Worm (Caenorhabditis elegans) whole organism, L3 larva: Measurements from ENCODE around the gene atgl-1.

Experiments used
- R02D3.7 ChIP-seq: fragments of 150-350 bp; optimal IDR thresholded peaks from 2 replicates; lab custom pipeline; 2014; ENCODE audit warnings: missing biosample characterization, missing genetic modification characterization
- ZK546.5 ChIP-seq: sonication (generic microtip); optimal IDR thresholded peaks from 2 replicates; lab custom pipeline; 2017; ENCODE audit warnings: missing biosample characterization, missing genetic modification characterization
- aly-2 ChIP-seq: fragments of 150-350 bp; optimal IDR thresholded peaks from 2 replicates; lab custom pipeline; 2014; ENCODE audit warnings: missing biosample characterization, missing genetic modification characterization
- ama-1 ChIP-seq: fragments of 150-350 bp; optimal IDR thresholded peaks from 2 replicates; lab custom pipeline; 2018
- ceh-16 ChIP-seq: sonication (generic microtip); optimal IDR thresholded peaks from 2 replicates; lab custom pipeline; 2017; ENCODE audit warnings: missing biosample characterization, missing genetic modification characterization
- ceh-28 ChIP-seq: fragments of 150-350 bp; optimal IDR thresholded peaks from 2 replicates; lab custom pipeline; 2014; ENCODE audit warnings: missing biosample characterization, missing genetic modification reagents, missing genetic modification characterization
- ceh-82 ChIP-seq: fragments of 150-350 bp; optimal IDR thresholded peaks from 2 replicates; lab custom pipeline; 2014; ENCODE audit warnings: missing biosample characterization, missing genetic modification characterization
- ceh-9 ChIP-seq: sonication (generic microtip); optimal IDR thresholded peaks from 2 replicates; lab custom pipeline; 2018; ENCODE audit warnings: missing biosample characterization, missing genetic modification characterization
- daf-12 ChIP-seq: fragments of 150-350 bp; optimal IDR thresholded peaks from 2 replicates; lab custom pipeline; 2014; ENCODE audit warnings: missing biosample characterization, missing genetic modification reagents, missing genetic modification characterization
- egl-27 ChIP-seq: sonication (generic microtip); optimal IDR thresholded peaks from 4 replicates; lab custom pipeline; 2017; ENCODE audit warnings: missing biosample characterization, missing genetic modification reagents, missing genetic modification characterization
- egl-5 ChIP-seq: fragments of 150-350 bp; optimal IDR thresholded peaks from 2 replicates; lab custom pipeline; 2017; ENCODE audit warnings: missing biosample characterization, missing genetic modification reagents, missing genetic modification characterization, inconsistent platforms
- elt-1 ChIP-seq: fragments of 150-350 bp; optimal IDR thresholded peaks from 2 replicates; lab custom pipeline; 2014; ENCODE audit warnings: missing biosample characterization, missing genetic modification characterization
- elt-2 ChIP-seq: sonication (generic microtip); optimal IDR thresholded peaks from 2 replicates; lab custom pipeline; 2016; ENCODE audit warnings: missing genetic modification reagents, mild to moderate bottlenecking, missing genetic modification characterization, missing compliant biosample characterization
- elt-3 ChIP-seq, 3 experiments: fragments of 150-350 bp in 1 of 3; sonication (generic microtip) in 2 of 3; optimal IDR thresholded peaks; 2 replicates in 2 of 3; 4 replicates in 1 of 3; lab custom pipeline; 2014 to 2017; ENCODE audit warnings: missing biosample characterization in 3 of 3, missing genetic modification characterization in 3 of 3
- eor-1 ChIP-seq, 2 experiments: fragments of 150-350 bp; optimal IDR thresholded peaks; 2 replicates each; lab custom pipeline; 2014 to 2018; ENCODE audit warnings: missing biosample characterization in 2 of 2, missing genetic modification characterization in 2 of 2
- fkh-10 ChIP-seq: sonication (generic microtip); optimal IDR thresholded peaks from 2 replicates; lab custom pipeline; 2017; ENCODE audit warnings: missing biosample characterization, missing genetic modification reagents, missing genetic modification characterization
- fkh-2 ChIP-seq: fragments of 150-350 bp; optimal IDR thresholded peaks from 2 replicates; lab custom pipeline; 2014; ENCODE audit warnings: missing biosample characterization, missing genetic modification reagents, missing genetic modification characterization
- fos-1 ChIP-seq: fragments of 150-350 bp; optimal IDR thresholded peaks from 2 replicates; lab custom pipeline; 2014; ENCODE audit warnings: missing biosample characterization, missing genetic modification characterization
- hmg-11 ChIP-seq: sonication (generic microtip); optimal IDR thresholded peaks from 2 replicates; lab custom pipeline; 2016; ENCODE audit warnings: missing genetic modification characterization, missing compliant biosample characterization
- jun-1 ChIP-seq: fragments of 150-350 bp; optimal IDR thresholded peaks from 2 replicates; lab custom pipeline; 2014; ENCODE audit warnings: missing biosample characterization, missing genetic modification reagents, missing genetic modification characterization
- lin-15B ChIP-seq: fragments of 150-350 bp; optimal IDR thresholded peaks from 2 replicates; lab custom pipeline; 2014; ENCODE audit warnings: missing biosample characterization, missing genetic modification characterization
- lin-39 ChIP-seq: fragments of 150-350 bp; optimal IDR thresholded peaks from 2 replicates; lab custom pipeline; 2018; ENCODE audit warnings: missing biosample characterization, missing genetic modification reagents, missing genetic modification characterization
- lsy-12 ChIP-seq: sonication (generic microtip); optimal IDR thresholded peaks from 2 replicates; lab custom pipeline; 2016; ENCODE audit warnings: mild to moderate bottlenecking, missing genetic modification characterization, missing compliant biosample characterization
- mdl-1 ChIP-seq: fragments of 150-350 bp; optimal IDR thresholded peaks from 2 replicates; lab custom pipeline; 2014; ENCODE audit warnings: missing biosample characterization, missing genetic modification characterization
- mml-1 ChIP-seq: fragments of 150-350 bp; sonication (generic microtip); optimal IDR thresholded peaks from 3 replicates; lab custom pipeline; 2014; ENCODE audit warnings: missing biosample characterization, missing genetic modification characterization
- nfya-1 ChIP-seq: sonication (generic microtip); optimal IDR thresholded peaks from 2 replicates; lab custom pipeline; 2017; ENCODE audit warnings: missing genetic modification characterization, mild to moderate bottlenecking, missing compliant biosample characterization, antibody characterized with exemption, moderate library complexity; ENCODE audit not compliant: insufficient read depth
- nhr-11 ChIP-seq: fragments of 150-350 bp; optimal IDR thresholded peaks from 2 replicates; lab custom pipeline; 2014; ENCODE audit warnings: missing biosample characterization, missing genetic modification characterization
- nhr-12 ChIP-seq: fragments of 150-350 bp; optimal IDR thresholded peaks from 2 replicates; lab custom pipeline; 2014; ENCODE audit warnings: missing biosample characterization, missing genetic modification characterization
- nhr-23 ChIP-seq: fragments of 150-350 bp; optimal IDR thresholded peaks from 2 replicates; lab custom pipeline; 2014; ENCODE audit warnings: missing biosample characterization, missing genetic modification reagents, missing genetic modification characterization
- nhr-237 ChIP-seq: fragments of 150-350 bp; optimal IDR thresholded peaks from 2 replicates; lab custom pipeline; 2014; ENCODE audit warnings: missing biosample characterization, missing genetic modification characterization
- nhr-25 ChIP-seq: sonication (generic microtip); optimal IDR thresholded peaks from 2 replicates; lab custom pipeline; 2017; ENCODE audit warnings: missing biosample characterization, missing genetic modification characterization
- nhr-28 ChIP-seq: fragments of 150-350 bp; optimal IDR thresholded peaks from 2 replicates; lab custom pipeline; 2014; ENCODE audit warnings: missing biosample characterization, missing genetic modification characterization
- nhr-43 ChIP-seq: sonication (generic microtip); optimal IDR thresholded peaks from 2 replicates; lab custom pipeline; 2016; ENCODE audit warnings: mild to moderate bottlenecking, missing genetic modification characterization, missing compliant biosample characterization; ENCODE audit not compliant: poor library complexity, severe bottlenecking
- nhr-67 ChIP-seq: fragments of 150-350 bp; optimal IDR thresholded peaks from 2 replicates; lab custom pipeline; 2014; ENCODE audit warnings: missing biosample characterization, missing genetic modification characterization
- nhr-76 ChIP-seq: fragments of 150-350 bp; sonication (generic microtip); optimal IDR thresholded peaks from 5 replicates; lab custom pipeline; 2014; ENCODE audit warnings: missing biosample characterization, missing genetic modification characterization
- nhr-77 ChIP-seq: fragments of 150-350 bp; optimal IDR thresholded peaks from 2 replicates; lab custom pipeline; 2014; ENCODE audit warnings: missing biosample characterization, missing genetic modification characterization
- pha-4 ChIP-seq: fragments of 150-350 bp; optimal IDR thresholded peaks from 2 replicates; lab custom pipeline; 2014; ENCODE audit warnings: missing biosample characterization, missing genetic modification reagents, missing genetic modification characterization
- pqm-1 ChIP-seq: fragments of 150-350 bp; optimal IDR thresholded peaks from 2 replicates; lab custom pipeline; 2017; ENCODE audit warnings: missing biosample characterization, missing genetic modification characterization, inconsistent platforms
- sea-2 ChIP-seq: fragments of 150-350 bp; sonication (generic microtip); optimal IDR thresholded peaks from 4 replicates; lab custom pipeline; 2014; ENCODE audit warnings: missing biosample characterization, missing genetic modification reagents, missing genetic modification characterization
- skn-1 ChIP-seq: fragments of 150-350 bp; optimal IDR thresholded peaks from 2 replicates; lab custom pipeline; 2014; ENCODE audit warnings: missing biosample characterization, missing genetic modification characterization
- snpc-4 ChIP-seq: fragments of 150-350 bp; optimal IDR thresholded peaks from 2 replicates; lab custom pipeline; 2014; ENCODE audit warnings: missing biosample characterization, missing genetic modification characterization
- tbx-2 ChIP-seq: sonication (generic microtip); optimal IDR thresholded peaks from 2 replicates; lab custom pipeline; 2016; ENCODE audit warnings: mild to moderate bottlenecking, missing genetic modification characterization, missing compliant biosample characterization
- unc-39 ChIP-seq: sonication (generic microtip); optimal IDR thresholded peaks from 4 replicates; lab custom pipeline; 2017; ENCODE audit warnings: missing biosample characterization, missing genetic modification characterization
- unc-62 ChIP-seq: fragments of 150-350 bp; sonication (generic microtip); optimal IDR thresholded peaks from 4 replicates; lab custom pipeline; 2014; ENCODE audit warnings: missing biosample characterization, missing genetic modification reagents, missing genetic modification characterization
- zag-1 ChIP-seq: fragments of 150-350 bp; optimal IDR thresholded peaks from 2 replicates; lab custom pipeline; 2014; ENCODE audit warnings: missing biosample characterization, missing genetic modification characterization
- ztf-11 ChIP-seq: fragments of 150-350 bp; optimal IDR thresholded peaks from 2 replicates; lab custom pipeline; 2014; ENCODE audit warnings: missing biosample characterization, missing genetic modification characterization
- ztf-4 ChIP-seq: fragments of 150-350 bp; optimal IDR thresholded peaks from 2 replicates; lab custom pipeline; 2014; ENCODE audit warnings: missing biosample characterization, missing genetic modification characterization

atgl-1 gene

DNA sequence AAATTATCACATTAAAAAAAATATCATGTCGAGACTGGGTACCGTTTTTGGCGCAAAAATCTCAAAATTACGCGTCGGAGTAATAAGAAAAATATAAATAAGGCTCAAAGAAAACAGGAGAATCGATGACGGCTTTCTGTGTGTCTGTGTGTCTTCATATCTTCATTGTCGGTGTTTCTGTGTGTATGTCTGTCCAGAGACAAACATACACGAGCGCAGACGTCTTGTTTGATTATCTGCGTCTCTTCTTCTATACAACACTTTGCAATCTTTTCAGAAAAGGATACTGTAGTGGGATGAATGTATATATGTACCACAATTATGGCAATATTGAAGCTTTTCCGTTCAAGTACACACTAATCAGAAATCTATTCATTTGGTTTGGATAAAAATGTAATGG, 25.1 kb upstream of the atgl-1 start, which contains the start of gene C05D11.13:
C05D11.13 (minus strand) TSS at position 252 of the 400 bp plus-strand sequence.
- TF ChIP-seq tbx-2 (tag; lab: Kevin White, UChicago) (peak; percentile 14), snpc-4 (tag; lab: Kevin White, UChicago) (peak; percentile 50), daf-12 (tag; lab: Kevin White, UChicago) (no peak), hmg-11 (tag; lab: Kevin White, UChicago) (peak; percentile 67), ztf-4 (tag; lab: Kevin White, UChicago) (no peak), nhr-25 (tag; lab: Kevin White, UChicago) (peak; percentile 45), elt-1 (no peak), aly-2 (tag; lab: Kevin White, UChicago) (no peak), sea-2 (no peak), lin-15B (tag; lab: Kevin White, UChicago) (peak; percentile 2), nhr-23 (tag; lab: Kevin White, UChicago) (peak; percentile 65), ztf-11 (tag; lab: Kevin White, UChicago) (no peak), elt-3 (tag; optimal IDR thresholded peaks at IDR 0.05; lab: Kevin White, UChicago) (no peak), pha-4 (tag; lab: Kevin White, UChicago) (peak; percentile 86), unc-62 (GFP tag; lab: Kevin White, UChicago) (no peak), R02D3.7 (tag; lab: Kevin White, UChicago) (no peak), mml-1 (tag; lab: Kevin White, UChicago) (no peak), nhr-28 (tag; lab: Kevin White, UChicago) (no peak), mdl-1 (tag; lab: Kevin White, UChicago) (no peak), eor-1 (tag; optimal IDR thresholded peaks at IDR 0.05; lab: Kevin White, UChicago) (no peak), nhr-43 (peak; percentile 76), jun-1 (tag; lab: Kevin White, UChicago) (no peak), unc-39 (no peak), ceh-82 (tag; lab: Kevin White, UChicago) (no peak), lsy-12 (tag; lab: Kevin White, UChicago) (no peak), nhr-11 (tag; lab: Kevin White, UChicago) (no peak), ceh-9 (tag; lab: Kevin White, UChicago) (no peak), egl-5 (no peak), elt-2 (tag; lab: Kevin White, UChicago) (peak; percentile 64), ceh-16 (tag; lab: Kevin White, UChicago) (no peak), nhr-77 (tag; lab: Kevin White, UChicago) (no peak), skn-1 (tag; lab: Kevin White, UChicago) (no peak), ama-1 (lab: Kevin White, UChicago) (peak; percentile 77), egl-27 (tag; lab: Kevin White, UChicago) (no peak), ZK546.5 (tag; lab: Kevin White, UChicago) (no peak), ceh-28 (tag; lab: Kevin White, UChicago) (no peak), nhr-12 (tag; lab: Kevin White, UChicago) (no peak), fos-1 (tag; lab: Kevin White, UChicago) (no peak), nhr-76 (tag; lab: Kevin White, UChicago) (no peak), nhr-67 (tag; lab: Kevin White, UChicago) (no peak), pqm-1 (tag; lab: Kevin White, UChicago) (peak; percentile 33), fkh-2 (tag; lab: Kevin White, UChicago) (no peak), zag-1 (no peak), lin-39 (tag; lab: Kevin White, UChicago) (peak; percentile 26), nhr-237 (tag; lab: Kevin White, UChicago) (no peak), nfya-1 (tag; lab: Kevin White, UChicago) (peak; percentile 78), fkh-10 (no peak)
